Worm (Caenorhabditis elegans): ENCODE data around the gene ndus-8.

ndus-8 gene

DNA sequence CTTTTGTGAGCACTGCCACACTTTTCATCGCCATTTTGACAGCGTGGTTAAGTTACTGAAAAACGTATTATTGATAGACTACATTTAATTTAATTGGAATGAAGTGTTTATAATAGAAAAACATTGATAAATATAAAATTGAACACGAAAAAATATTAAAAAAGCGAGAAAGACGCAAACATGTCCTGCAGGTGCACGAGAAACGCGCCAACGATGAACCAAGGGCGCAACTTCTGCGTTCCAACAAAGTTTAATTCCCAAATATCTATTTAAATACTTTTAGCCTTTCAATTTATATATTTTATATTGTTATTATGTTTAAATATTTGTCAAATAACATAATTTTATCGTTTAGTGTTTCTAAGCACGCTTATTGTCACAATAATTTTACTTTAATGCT lies at the start of gene ndus-8:
Gene ndus-8 (minus strand): TSS at position 55 of the 400 bp plus-strand sequence.
- no peak for TF ChIP-seq tab-1 (GFP tag; IDR thresholded peaks at IDR 0.05)
- TF ChIP-seq cog-1 (tag; optimal IDR thresholded peaks at IDR 0.05) = peak; percentile 21

DNA sequence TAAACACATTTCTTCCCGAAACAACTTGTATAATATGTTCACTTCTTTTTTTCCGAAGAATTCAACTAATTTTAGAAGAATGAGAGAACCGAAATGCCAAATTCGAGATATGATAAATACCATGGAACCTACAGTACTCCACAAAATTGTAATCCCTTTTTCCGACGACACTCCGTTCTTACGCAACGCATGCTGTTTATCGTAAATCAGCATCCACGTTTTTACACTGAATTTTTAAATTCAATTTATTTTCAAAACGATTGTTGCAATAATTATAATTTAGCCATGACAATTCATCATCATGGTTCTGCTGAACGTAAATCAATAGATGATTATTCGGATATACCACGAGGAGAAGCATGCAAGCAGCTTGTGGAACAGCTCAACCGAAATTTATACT lies 47.2 kb upstream of the ndus-8 start, which contains the start of gene B0361.3:
Gene B0361.3 (plus strand): TSS at position 284 of the 400 bp plus-strand sequence.
- TF ChIP-seq med-1 (GFP tag; optimal IDR thresholded peaks at IDR 0.05; ENCODE audit: insufficient read depth) = no peak
- TF ChIP-seq cog-1 (tag; optimal IDR thresholded peaks at IDR 0.05) = no peak
- TF ChIP-seq ztf-23 (GFP tag; IDR thresholded peaks at IDR 0.05) = no peak
- no peak for TF ChIP-seq flt-1 (GFP tag; IDR thresholded peaks at IDR 0.05)
- no peak for TF ChIP-seq ztf-29 (GFP tag; IDR thresholded peaks at IDR 0.05)

DNA sequence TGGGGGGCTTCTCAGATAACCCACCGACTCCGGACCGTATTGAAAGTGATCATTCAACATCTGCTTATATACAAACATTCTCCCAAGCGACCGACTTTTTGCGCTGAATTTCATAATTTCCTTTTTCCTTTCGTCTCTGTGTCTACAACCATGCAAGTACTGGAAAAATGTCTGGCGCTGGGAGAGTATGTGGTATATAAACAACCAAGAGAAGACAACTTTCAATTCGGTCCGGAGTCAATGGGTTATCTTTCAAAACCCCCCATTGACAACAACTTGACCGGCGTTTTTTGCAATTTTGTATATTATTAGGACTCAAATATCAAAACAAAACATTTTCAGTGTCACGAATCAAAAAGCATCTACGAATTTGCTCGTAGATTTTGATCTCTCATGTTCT lies 44.5 kb upstream of the ndus-8 start:
- no peak for TF ChIP-seq klf-2 (GFP tag; conservative IDR thresholded peaks at IDR 0.05)

ce11 chrIII:7277228-7277627 lies 43.2 kb upstream of the ndus-8 start, which contains the start of the genes spot-1 and B0361.11:
Gene spot-1 (minus strand): TSS chrIII:7277274.
Gene B0361.11 (plus strand): TSS chrIII:7277599.
- no peak for TF ChIP-seq klf-2 (GFP tag; conservative IDR thresholded peaks at IDR 0.05)

ce11 chrIII:7275296-7275695 lies 41.3 kb upstream of the ndus-8 start, which contains the start of gene psd-1:
Gene psd-1 (minus strand): TSS chrIII:7275396.
- TF ChIP-seq flt-1 (GFP tag; IDR thresholded peaks at IDR 0.05) = no peak

- TF ChIP-seq ref-1 (GFP tag; conservative IDR thresholded peaks at IDR 0.05) = no peak
Observed at ce11 chrIII:7273718-7274117, 39.7 kb upstream of the ndus-8 start.

ce11 chrIII:7272828-7273227 lies 38.8 kb upstream of the ndus-8 start:
- TF ChIP-seq ref-1 (GFP tag; conservative IDR thresholded peaks at IDR 0.05) = no peak
- TF ChIP-seq T22C8.4 (GFP tag; IDR thresholded peaks at IDR 0.05) = no peak
- TF ChIP-seq tab-1 (GFP tag; IDR thresholded peaks at IDR 0.05) = no peak
- TF ChIP-seq med-1 (GFP tag; optimal IDR thresholded peaks at IDR 0.05; ENCODE audit: insufficient read depth) = no peak

DNA sequence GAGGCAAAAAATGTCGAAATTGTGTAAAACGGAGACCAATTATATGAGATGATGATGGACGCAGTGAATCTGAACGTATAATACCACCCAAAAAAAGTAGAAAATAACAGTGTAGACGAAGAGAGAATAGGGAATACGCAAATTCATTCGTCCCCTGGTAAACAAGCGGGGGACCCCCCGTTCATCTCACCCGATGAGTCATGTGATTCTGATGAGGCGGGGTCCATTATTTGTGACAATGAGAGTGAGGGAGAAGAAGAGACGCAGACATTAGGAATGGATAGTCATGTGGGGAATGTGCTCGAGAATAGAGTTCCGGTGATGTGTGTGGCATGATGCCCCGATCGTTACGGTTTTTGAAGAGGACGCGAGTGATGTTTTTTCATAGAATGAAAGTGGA lies 38.1 kb upstream of the ndus-8 start:
- TF ChIP-seq klf-2 (GFP tag; conservative IDR thresholded peaks at IDR 0.05) (no peak), med-1 (GFP tag; optimal IDR thresholded peaks at IDR 0.05; ENCODE audit: insufficient read depth) (no peak), flt-1 (GFP tag; IDR thresholded peaks at IDR 0.05) (0 out of 2 replicates have a peak, but pooled peaks have one; percentile 46), cog-1 (tag; optimal IDR thresholded peaks at IDR 0.05) (peak; percentile 15), ztf-23 (GFP tag; IDR thresholded peaks at IDR 0.05) (no peak), ztf-29 (GFP tag; IDR thresholded peaks at IDR 0.05) (no peak), tab-1 (GFP tag; IDR thresholded peaks at IDR 0.05) (no peak)

ce11 chrIII:7271083-7271482 lies 37.1 kb upstream of the ndus-8 start:
- TF ChIP-seq med-1 (GFP tag; optimal IDR thresholded peaks at IDR 0.05; ENCODE audit: insufficient read depth) = no peak
- TF ChIP-seq ztf-29 (GFP tag; IDR thresholded peaks at IDR 0.05) = no peak
- TF ChIP-seq T22C8.4 (GFP tag; IDR thresholded peaks at IDR 0.05) = no peak
- no peak for TF ChIP-seq flt-1 (GFP tag; IDR thresholded peaks at IDR 0.05)
- TF ChIP-seq cog-1 (tag; optimal IDR thresholded peaks at IDR 0.05) = no peak
- no peak for TF ChIP-seq tab-1 (GFP tag; IDR thresholded peaks at IDR 0.05)
- no peak for TF ChIP-seq ref-1 (GFP tag; conservative IDR thresholded peaks at IDR 0.05)
- no peak for TF ChIP-seq ztf-23 (GFP tag; IDR thresholded peaks at IDR 0.05)
- TF ChIP-seq klf-2 (GFP tag; conservative IDR thresholded peaks at IDR 0.05) = no peak

DNA sequence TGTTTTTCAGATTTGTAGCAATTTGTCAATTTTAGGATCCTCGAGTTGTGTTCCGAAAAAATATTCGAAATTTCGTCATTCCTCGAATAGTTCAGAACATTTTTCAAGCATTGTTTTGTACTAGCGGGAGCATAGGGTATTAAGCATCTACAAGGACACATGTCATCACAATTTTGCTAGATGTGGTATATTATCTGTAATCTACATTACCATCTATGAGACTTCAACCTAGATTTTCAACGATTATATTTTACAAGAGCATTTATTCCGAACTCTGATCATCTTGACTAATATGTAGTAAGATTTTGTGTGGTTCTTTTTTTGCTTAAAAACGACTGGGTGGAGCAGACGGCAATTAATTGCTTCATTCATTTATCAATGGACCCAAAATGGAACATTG lies 29.0 kb upstream of the ndus-8 start:
- no peak for TF ChIP-seq ztf-23 (GFP tag; IDR thresholded peaks at IDR 0.05)
- no peak for TF ChIP-seq flt-1 (GFP tag; IDR thresholded peaks at IDR 0.05)
- TF ChIP-seq ref-1 (GFP tag; conservative IDR thresholded peaks at IDR 0.05) = no peak
- no peak for TF ChIP-seq cog-1 (tag; optimal IDR thresholded peaks at IDR 0.05)

DNA sequence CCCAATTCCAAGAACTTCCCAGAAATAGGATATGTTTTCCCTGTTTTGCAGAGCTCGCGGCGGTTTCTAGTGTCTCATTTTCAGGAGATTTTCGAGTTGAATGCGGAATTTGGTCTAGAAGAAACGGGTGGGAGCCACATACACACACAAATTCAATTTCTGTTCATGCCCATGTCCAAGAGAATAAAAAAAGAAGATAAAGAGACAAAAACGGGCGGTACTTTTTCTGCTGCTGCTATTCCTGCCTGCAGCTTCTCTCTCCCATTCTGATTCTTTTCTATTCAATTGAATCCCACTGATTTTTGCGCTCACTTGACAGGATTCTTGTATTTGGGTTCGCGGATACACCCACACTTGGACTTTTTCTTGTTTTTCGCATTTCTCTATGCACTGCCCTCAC lies 28.6 kb upstream of the ndus-8 start:
- no peak for TF ChIP-seq ztf-23 (GFP tag; IDR thresholded peaks at IDR 0.05)
- no peak for TF ChIP-seq med-1 (GFP tag; optimal IDR thresholded peaks at IDR 0.05; ENCODE audit: insufficient read depth)
- no peak for TF ChIP-seq flt-1 (GFP tag; IDR thresholded peaks at IDR 0.05)
- TF ChIP-seq cog-1 (tag; optimal IDR thresholded peaks at IDR 0.05) = no peak
- no peak for TF ChIP-seq ref-1 (GFP tag; conservative IDR thresholded peaks at IDR 0.05)
- TF ChIP-seq klf-2 (GFP tag; conservative IDR thresholded peaks at IDR 0.05) = no peak
- TF ChIP-seq ztf-29 (GFP tag; IDR thresholded peaks at IDR 0.05) = no peak
- no peak for TF ChIP-seq tab-1 (GFP tag; IDR thresholded peaks at IDR 0.05)
- no peak for TF ChIP-seq T22C8.4 (GFP tag; IDR thresholded peaks at IDR 0.05)

DNA sequence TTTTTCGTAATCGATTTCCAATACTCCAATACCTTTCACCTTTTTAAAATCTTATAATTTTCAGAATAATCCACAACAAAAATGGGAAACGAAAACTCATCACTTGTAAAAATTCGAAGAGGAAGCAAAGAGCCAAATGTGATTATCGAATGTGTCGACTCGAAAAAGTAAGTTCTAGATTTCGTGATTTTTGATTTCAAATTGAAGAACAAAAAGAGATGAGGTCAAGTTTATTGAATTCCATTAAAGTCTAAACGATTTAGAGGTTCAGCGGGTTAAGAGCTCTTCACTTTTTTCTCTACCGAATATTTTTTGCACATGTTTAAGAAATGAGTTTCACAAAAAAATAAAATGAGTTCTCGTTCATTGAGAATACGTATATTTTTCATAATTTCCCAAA lies 24.9 kb upstream of the ndus-8 start, which contains the start of gene B0361.4:
Gene B0361.4 (plus strand): TSS at position 61 of the 400 bp plus-strand sequence.
- TF ChIP-seq med-1 (GFP tag; optimal IDR thresholded peaks at IDR 0.05; ENCODE audit: insufficient read depth) = no peak
- no peak for TF ChIP-seq T22C8.4 (GFP tag; IDR thresholded peaks at IDR 0.05)

All from whole organism, midembryonic.